Worm (Caenorhabditis elegans) whole organism, mixed stage, embryonic: ENCODE data around the gene ptr-16.

Source experiments
- M03D4.4 ChIP-seq: sonication (generic microtip); optimal IDR thresholded peaks from 2 replicates; lab custom pipeline; 2017; ENCODE audit warnings: mild to moderate bottlenecking, missing genetic modification characterization, missing compliant biosample characterization
- bed-3 ChIP-seq: fragments of 200-800 bp; sonication (Bioruptor generic); optimal IDR thresholded peaks from 3 replicates; lab custom pipeline; 2018; ENCODE audit warnings: mild to moderate bottlenecking, missing genetic modification characterization, moderate library complexity, missing compliant biosample characterization
- blmp-1 ChIP-seq: fragments of 150-350 bp; optimal IDR thresholded peaks from 2 replicates; lab custom pipeline; 2014; ENCODE audit warnings: missing biosample characterization, missing genetic modification characterization
- ceh-39 ChIP-seq: fragments of 150-350 bp; optimal IDR thresholded peaks from 2 replicates; lab custom pipeline; 2014; ENCODE audit warnings: missing biosample characterization, missing genetic modification characterization
- ceh-83 ChIP-seq: fragments of 200-800 bp; sonication (Bioruptor generic); optimal IDR thresholded peaks from 2 replicates; lab custom pipeline; 2018; ENCODE audit warnings: mild to moderate bottlenecking, missing genetic modification characterization, missing compliant biosample characterization
- ces-1 ChIP-seq: fragments of 150-350 bp; optimal IDR thresholded peaks from 2 replicates; lab custom pipeline; 2014; ENCODE audit warnings: missing biosample characterization, missing genetic modification reagents, missing genetic modification characterization
- cnd-1 ChIP-seq: fragments of 200-800 bp; sonication (Bioruptor generic); optimal IDR thresholded peaks from 2 replicates; lab custom pipeline; 2018; ENCODE audit warnings: mild to moderate bottlenecking, missing genetic modification characterization, missing compliant biosample characterization
- drap-1 ChIP-seq: fragments of 200-800 bp; sonication (Bioruptor generic); optimal IDR thresholded peaks from 3 replicates; lab custom pipeline; 2018; ENCODE audit warnings: mild to moderate bottlenecking, missing genetic modification characterization, missing compliant biosample characterization
- elt-3 ChIP-seq: fragments of 150-350 bp; optimal IDR thresholded peaks from 2 replicates; lab custom pipeline; 2014; ENCODE audit warnings: missing biosample characterization, missing genetic modification characterization
- hlh-1 ChIP-seq: fragments of 150-350 bp; optimal IDR thresholded peaks from 2 replicates; lab custom pipeline; 2014; ENCODE audit warnings: missing biosample characterization, missing genetic modification reagents, missing genetic modification characterization
- lin-13 ChIP-seq: fragments of 150-350 bp; optimal IDR thresholded peaks from 2 replicates; lab custom pipeline; 2014; ENCODE audit warnings: missing biosample characterization, missing genetic modification characterization
- lin-32 ChIP-seq: fragments of 200-800 bp; sonication (Bioruptor generic); optimal IDR thresholded peaks from 2 replicates; lab custom pipeline; 2018; ENCODE audit warnings: mild to moderate bottlenecking, missing genetic modification characterization, missing compliant biosample characterization
- lsy-2 ChIP-seq: fragments of 150-350 bp; optimal IDR thresholded peaks from 2 replicates; lab custom pipeline; 2014; ENCODE audit warnings: missing biosample characterization, missing genetic modification characterization
- mab-5 ChIP-seq: fragments of 150-350 bp; optimal IDR thresholded peaks from 2 replicates; lab custom pipeline; 2014; ENCODE audit warnings: missing biosample characterization, missing genetic modification characterization
- mep-1 ChIP-seq: fragments of 150-350 bp; optimal IDR thresholded peaks from 2 replicates; lab custom pipeline; 2017; ENCODE audit warnings: missing biosample characterization, missing genetic modification reagents, missing genetic modification characterization, inconsistent platforms
- mls-2 ChIP-seq: sonication (generic microtip); optimal IDR thresholded peaks from 2 replicates; lab custom pipeline; 2016; ENCODE audit warnings: mild to moderate bottlenecking, missing genetic modification characterization, moderate library complexity, missing compliant biosample characterization
- nhr-12 ChIP-seq: fragments of 150-350 bp; optimal IDR thresholded peaks from 2 replicates; lab custom pipeline; 2014; ENCODE audit warnings: missing biosample characterization, missing genetic modification characterization
- nhr-2 ChIP-seq: fragments of 150-350 bp; optimal IDR thresholded peaks from 2 replicates; lab custom pipeline; 2014; ENCODE audit warnings: missing biosample characterization, missing genetic modification characterization
- nhr-237 ChIP-seq: fragments of 150-350 bp; optimal IDR thresholded peaks from 2 replicates; lab custom pipeline; 2014; ENCODE audit warnings: missing biosample characterization, missing genetic modification characterization
- nhr-76 ChIP-seq: sonication (generic microtip); optimal IDR thresholded peaks from 2 replicates; lab custom pipeline; 2017; ENCODE audit warnings: missing biosample characterization, missing genetic modification characterization
- pha-4 ChIP-seq: fragments of 150-350 bp; optimal IDR thresholded peaks from 2 replicates; lab custom pipeline; 2018; ENCODE audit warnings: missing biosample characterization, missing genetic modification reagents, missing genetic modification characterization
- snpc-4 ChIP-seq: fragments of 150-350 bp; optimal IDR thresholded peaks from 2 replicates; lab custom pipeline; 2014; ENCODE audit warnings: missing biosample characterization, missing genetic modification characterization
- sptf-1 ChIP-seq: sonication (generic microtip); optimal IDR thresholded peaks from 2 replicates; lab custom pipeline; 2017; ENCODE audit warnings: mild to moderate bottlenecking, missing genetic modification characterization, moderate library complexity, missing compliant biosample characterization
- tbx-8 ChIP-seq: fragments of 200-800 bp; sonication (Bioruptor generic); optimal IDR thresholded peaks from 2 replicates; lab custom pipeline; 2018; ENCODE audit warnings: mild to moderate bottlenecking, missing genetic modification characterization, moderate library complexity, missing compliant biosample characterization
- unc-62 ChIP-seq: fragments of 150-350 bp; optimal IDR thresholded peaks from 2 replicates; lab custom pipeline; 2014; ENCODE audit warnings: missing biosample characterization, missing genetic modification reagents, missing genetic modification characterization
- zip-8 ChIP-seq: fragments of 150-350 bp; optimal IDR thresholded peaks from 2 replicates; lab custom pipeline; 2014; ENCODE audit warnings: missing biosample characterization, missing genetic modification characterization
- ztf-11 ChIP-seq: fragments of 150-350 bp; optimal IDR thresholded peaks from 2 replicates; lab custom pipeline; 2014; ENCODE audit warnings: missing biosample characterization, missing genetic modification characterization

Gene ptr-16

ce11 chrV:1165090-1165761 lies at the start of gene ptr-16:
ptr-16 (plus strand) TSS chrV:1165711.
- no peak for TF ChIP-seq elt-3 (tag; lab: Kevin White, UChicago)
- TF ChIP-seq nhr-12 (tag; lab: Kevin White, UChicago): no peak
- peak; percentile 24 for TF ChIP-seq ceh-83 (GFP tag; lab: Kevin White, UChicago)

ce11 chrV:1120101-1120500 lies 45.4 kb upstream of the ptr-16 start:
- TF ChIP-seq cnd-1 (tag; lab: Kevin White, UChicago) (no peak), sptf-1 (no peak), zip-8 (tag; lab: Kevin White, UChicago) (no peak), mab-5 (tag; lab: Kevin White, UChicago) (no peak), mls-2 (no peak), ces-1 (no peak), ceh-39 (tag; lab: Kevin White, UChicago) (no peak), lsy-2 (tag; lab: Kevin White, UChicago) (no peak), tbx-8 (no peak), snpc-4 (tag; lab: Kevin White, UChicago) (no peak), pha-4 (tag; lab: Kevin White, UChicago) (no peak), nhr-2 (tag; lab: Kevin White, UChicago) (no peak)

DNA sequence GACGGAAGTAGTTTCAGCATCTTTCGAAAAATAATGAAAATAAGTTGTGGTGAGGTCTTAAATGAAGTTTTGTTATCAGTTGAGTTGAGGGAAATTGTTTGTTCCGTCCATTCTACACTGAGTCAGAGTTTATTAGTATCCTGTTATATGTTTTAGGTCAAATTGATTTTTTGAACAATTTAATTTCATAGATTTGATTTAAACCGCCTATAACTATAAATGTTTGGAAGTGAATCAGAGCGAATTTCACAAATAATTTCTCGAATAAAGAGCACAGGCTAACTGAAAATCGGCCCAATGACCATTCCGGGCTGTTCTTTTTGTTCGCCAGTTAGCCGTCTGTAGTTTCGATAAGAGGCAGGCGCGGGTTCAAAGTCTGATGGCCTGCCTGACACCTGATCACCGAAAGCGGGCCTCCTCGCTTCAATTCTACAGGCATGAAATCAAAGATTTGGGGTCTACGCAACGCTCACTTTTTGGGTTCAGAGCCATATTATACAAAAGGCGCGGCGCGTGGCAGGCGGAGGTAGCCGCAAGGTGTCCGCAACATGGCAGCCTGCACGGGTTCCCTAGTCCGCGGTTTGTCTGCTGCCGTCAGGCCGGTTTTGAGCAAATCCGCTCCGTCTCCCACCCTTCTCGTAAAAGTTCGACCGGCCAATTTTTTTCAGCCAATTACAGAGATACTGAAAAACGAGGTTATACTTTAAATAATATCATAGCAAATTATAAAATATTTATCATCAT lies 33.5 kb upstream of the ptr-16 start, which contains the start of gene W07B8.4:
W07B8.4 (minus strand) TSS at position 51 of the 744 bp plus-strand sequence.
- no peak for TF ChIP-seq tbx-8
- TF ChIP-seq blmp-1 (tag; lab: Kevin White, UChicago): no peak

ce11 chrV:1133223-1133622 lies 32.3 kb upstream of the ptr-16 start:
- TF ChIP-seq pha-4 (tag; lab: Kevin White, UChicago) (no peak), drap-1 (GFP tag; lab: Kevin White, UChicago) (no peak), M03D4.4 (tag; lab: Kevin White, UChicago) (no peak), mab-5 (tag; lab: Kevin White, UChicago) (no peak), lin-32 (GFP tag; lab: Kevin White, UChicago) (no peak), ces-1 (no peak)

DNA sequence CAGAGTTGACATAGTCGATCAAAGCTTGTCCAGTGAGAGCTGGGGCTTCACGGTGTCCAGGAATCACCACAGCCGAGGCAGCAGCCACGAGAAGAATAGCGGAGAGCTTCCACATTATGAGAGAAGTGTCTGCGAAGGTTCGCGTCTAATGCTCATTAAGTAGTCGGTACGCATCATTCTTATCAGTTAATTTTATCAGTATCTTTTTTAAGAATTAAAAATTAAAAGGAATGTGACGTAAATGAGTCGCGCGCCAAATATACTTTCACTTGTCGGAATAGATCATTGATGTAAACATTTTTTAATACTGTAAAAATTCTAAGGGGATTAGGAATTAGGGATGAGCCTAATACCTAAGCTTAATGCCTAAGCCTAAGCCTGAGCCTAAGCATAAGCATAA lies 31.7 kb upstream of the ptr-16 start, which contains the start of gene cpr-5:
cpr-5 (minus strand) TSS at position 197 of the 400 bp plus-strand sequence.
- TF ChIP-seq nhr-237 (tag; lab: Kevin White, UChicago) (no peak), ztf-11 (no peak), pha-4 (tag; lab: Kevin White, UChicago) (no peak), nhr-2 (tag; lab: Kevin White, UChicago) (no peak), bed-3 (no peak), M03D4.4 (tag; lab: Kevin White, UChicago) (no peak), sptf-1 (no peak), blmp-1 (tag; lab: Kevin White, UChicago) (no peak), tbx-8 (no peak), nhr-76 (tag; lab: Kevin White, UChicago) (no peak), hlh-1 (no peak), mab-5 (tag; lab: Kevin White, UChicago) (no peak), ceh-83 (GFP tag; lab: Kevin White, UChicago) (no peak), mls-2 (no peak), mep-1 (tag; lab: Kevin White, UChicago) (no peak), lin-32 (GFP tag; lab: Kevin White, UChicago) (no peak)
- TF ChIP-seq, all 35 proteins: peak for 0

ce11 chrV:1134302-1134701 lies 31.2 kb upstream of the ptr-16 start, which contains the start of gene cpr-8:
cpr-8 (plus strand) TSS chrV:1134602.
- TF ChIP-seq bed-3: no peak
- no peak for TF ChIP-seq tbx-8
- TF ChIP-seq lin-13 (tag; lab: Kevin White, UChicago): no peak
- TF ChIP-seq drap-1 (GFP tag; lab: Kevin White, UChicago): no peak
- TF ChIP-seq mab-5 (tag; lab: Kevin White, UChicago): no peak
- no peak for TF ChIP-seq cnd-1 (tag; lab: Kevin White, UChicago)
- no peak for TF ChIP-seq zip-8 (tag; lab: Kevin White, UChicago)
- no peak for TF ChIP-seq hlh-1
- no peak for TF ChIP-seq pha-4 (tag; lab: Kevin White, UChicago)
- TF ChIP-seq nhr-76 (tag; lab: Kevin White, UChicago): no peak
- TF ChIP-seq lin-32 (GFP tag; lab: Kevin White, UChicago): no peak
- no peak for TF ChIP-seq nhr-12 (tag; lab: Kevin White, UChicago)
- TF ChIP-seq nhr-237 (tag; lab: Kevin White, UChicago): no peak
- TF ChIP-seq elt-3 (tag; lab: Kevin White, UChicago): no peak
- TF ChIP-seq sptf-1: no peak
- TF ChIP-seq unc-62: no peak
- TF ChIP-seq, all 35 proteins: peak for 0
